Worm (Caenorhabditis elegans) whole organism, late embryonic: Measurements from ENCODE around the gene F53E2.2.

Experiments
- C08G9.2 ChIP-seq: sonication (generic microtip); optimal IDR thresholded peaks from 2 replicates; lab custom pipeline; 2016; ENCODE audit warnings: mild to moderate bottlenecking, missing genetic modification characterization, moderate library complexity, missing compliant biosample characterization
- F13H6.1 ChIP-seq: sonication (generic microtip); optimal IDR thresholded peaks from 2 replicates; lab custom pipeline; 2016; ENCODE audit warnings: missing genetic modification characterization, missing compliant biosample characterization
- K02D7.2 ChIP-seq: sonication (generic microtip); optimal IDR thresholded peaks from 2 replicates; lab custom pipeline; 2017; ENCODE audit warnings: mild to moderate bottlenecking, missing genetic modification characterization, missing compliant biosample characterization
- T23F11.4 ChIP-seq: fragments of 200-800 bp; sonication (Bioruptor generic); optimal IDR thresholded peaks from 2 replicates; lab custom pipeline; 2018; ENCODE audit warnings: mild to moderate bottlenecking, missing genetic modification characterization, missing compliant biosample characterization
- ama-1 ChIP-seq: fragments of 150-350 bp; optimal IDR thresholded peaks from 2 replicates; lab custom pipeline; 2014
- ceh-14 ChIP-seq: sonication (generic microtip); optimal IDR thresholded peaks from 2 replicates; lab custom pipeline; 2016; ENCODE audit warnings: missing genotype, missing genetic modification characterization, missing compliant biosample characterization
- ceh-19 ChIP-seq: fragments of 200-800 bp; sonication (Bioruptor generic); optimal IDR thresholded peaks from 2 replicates; lab custom pipeline; 2018; ENCODE audit warnings: mild to moderate bottlenecking, missing genetic modification characterization, missing compliant biosample characterization
- ceh-30 ChIP-seq: fragments of 150-350 bp; optimal IDR thresholded peaks from 2 replicates; lab custom pipeline; 2014; ENCODE audit warnings: missing biosample characterization, missing genetic modification characterization
- ceh-31 ChIP-seq: sonication (generic microtip); optimal IDR thresholded peaks from 2 replicates; lab custom pipeline; 2016; ENCODE audit warnings: missing genetic modification characterization, missing compliant biosample characterization
- ceh-34 ChIP-seq: sonication (generic microtip); optimal IDR thresholded peaks from 2 replicates; lab custom pipeline; 2016; ENCODE audit warnings: mild to moderate bottlenecking, missing genetic modification characterization, missing compliant biosample characterization
- ceh-48 ChIP-seq: sonication (generic microtip); optimal IDR thresholded peaks from 2 replicates; lab custom pipeline; 2016; ENCODE audit warnings: missing genetic modification characterization, inconsistent platforms, missing compliant biosample characterization
- ceh-9 ChIP-seq: sonication (generic microtip); optimal IDR thresholded peaks from 2 replicates; lab custom pipeline; 2016; ENCODE audit warnings: mild to moderate bottlenecking, missing genetic modification characterization, inconsistent platforms, missing compliant biosample characterization
- dve-1 ChIP-seq: sonication (generic microtip); optimal IDR thresholded peaks from 2 replicates; lab custom pipeline; 2017; ENCODE audit warnings: antibody characterized with exemption, mild to moderate bottlenecking, missing genetic modification characterization, missing compliant biosample characterization
- eyg-1 ChIP-seq: sonication (generic microtip); optimal IDR thresholded peaks from 2 replicates; lab custom pipeline; 2016; ENCODE audit warnings: missing genotype, missing genetic modification characterization, missing compliant biosample characterization
- fax-1 ChIP-seq: sonication (generic microtip); optimal IDR thresholded peaks from 2 replicates; lab custom pipeline; 2016; ENCODE audit warnings: missing genotype, missing genetic modification characterization, missing compliant biosample characterization
- fkh-10 ChIP-seq: fragments of 150-350 bp; optimal IDR thresholded peaks from 2 replicates; lab custom pipeline; 2014; ENCODE audit warnings: missing biosample characterization, missing genetic modification reagents, missing genetic modification characterization
- gmeb-2 ChIP-seq: sonication (generic microtip); optimal IDR thresholded peaks from 2 replicates; lab custom pipeline; 2016; ENCODE audit warnings: missing genetic modification characterization, inconsistent platforms, missing compliant biosample characterization
- hlh-13 ChIP-seq: fragments of 200-800 bp; sonication (Bioruptor generic); optimal IDR thresholded peaks from 2 replicates; lab custom pipeline; 2018; ENCODE audit warnings: mild to moderate bottlenecking, missing genetic modification characterization, missing compliant biosample characterization
- hlh-15 ChIP-seq: sonication (generic microtip); optimal IDR thresholded peaks from 2 replicates; lab custom pipeline; 2016; ENCODE audit warnings: missing genetic modification characterization, missing compliant biosample characterization
- hlh-6 ChIP-seq: sonication (generic microtip); optimal IDR thresholded peaks from 2 replicates; lab custom pipeline; 2016; ENCODE audit warnings: missing genotype, missing genetic modification characterization, missing compliant biosample characterization
- hlh-8 ChIP-seq: sonication (generic microtip); optimal IDR thresholded peaks from 2 replicates; lab custom pipeline; 2016; ENCODE audit warnings: missing genotype, missing genetic modification characterization, missing compliant biosample characterization
- lim-6 ChIP-seq: sonication (generic microtip); optimal IDR thresholded peaks from 2 replicates; lab custom pipeline; 2016; ENCODE audit warnings: missing genetic modification characterization, missing compliant biosample characterization
- lin-11 ChIP-seq: fragments of 200-800 bp; sonication (Bioruptor generic); optimal IDR thresholded peaks from 2 replicates; lab custom pipeline; 2018; ENCODE audit warnings: mild to moderate bottlenecking, missing genetic modification characterization, missing compliant biosample characterization
- madf-2 ChIP-seq: sonication (generic microtip); optimal IDR thresholded peaks from 2 replicates; lab custom pipeline; 2017; ENCODE audit warnings: missing genetic modification characterization, missing compliant biosample characterization
- pat-9 ChIP-seq: fragments of 200-800 bp; sonication (Bioruptor generic); optimal IDR thresholded peaks from 2 replicates; lab custom pipeline; 2018; ENCODE audit warnings: mild to moderate bottlenecking, missing genetic modification characterization, moderate library complexity, missing compliant biosample characterization
- pha-2 ChIP-seq: sonication (generic microtip); optimal IDR thresholded peaks from 2 replicates; lab custom pipeline; 2017; ENCODE audit warnings: mild to moderate bottlenecking, missing genetic modification characterization, missing compliant biosample characterization
- pha-4 ChIP-seq: fragments of 150-350 bp; optimal IDR thresholded peaks from 2 replicates; lab custom pipeline; 2018; ENCODE audit warnings: missing biosample characterization, missing genetic modification reagents, missing genetic modification characterization
- ref-2 ChIP-seq: sonication (generic microtip); optimal IDR thresholded peaks from 2 replicates; lab custom pipeline; 2016; ENCODE audit warnings: missing genetic modification characterization, missing compliant biosample characterization
- rnt-1 ChIP-seq: sonication (generic microtip); optimal IDR thresholded peaks from 2 replicates; lab custom pipeline; 2016; ENCODE audit warnings: missing genetic modification characterization, missing compliant biosample characterization
- sdc-2 ChIP-seq: sonication (generic microtip); optimal IDR thresholded peaks from 2 replicates; lab custom pipeline; 2016; ENCODE audit warnings: missing genotype, missing genetic modification characterization, missing compliant biosample characterization
- sox-4 ChIP-seq: sonication (generic microtip); optimal IDR thresholded peaks from 2 replicates; lab custom pipeline; 2017; ENCODE audit warnings: mild to moderate bottlenecking, missing genetic modification characterization, inconsistent platforms, missing compliant biosample characterization
- syd-9 ChIP-seq: sonication (generic microtip); optimal IDR thresholded peaks from 2 replicates; lab custom pipeline; 2016; ENCODE audit warnings: mild to moderate bottlenecking, missing genetic modification characterization, moderate library complexity, missing compliant biosample characterization
- tbx-2 ChIP-seq: sonication (generic microtip); optimal IDR thresholded peaks from 2 replicates; lab custom pipeline; 2016; ENCODE audit warnings: missing genetic modification characterization, missing compliant biosample characterization
- tbx-7 ChIP-seq: sonication (generic microtip); optimal IDR thresholded peaks from 2 replicates; lab custom pipeline; 2016; ENCODE audit warnings: missing genotype, missing genetic modification characterization, missing compliant biosample characterization
- unc-3 ChIP-seq, 2 experiments: fragments of 200-800 bp in 1 of 2; sonication (Bioruptor generic) in 1 of 2; sonication (generic microtip) in 1 of 2; conservative IDR thresholded peaks in 1 of 2; optimal IDR thresholded peaks in 1 of 2; 2 replicates each; pipeline versions ENCODE4 v1.3.6 to Lab custom; 2016 to 2022; ENCODE audit warnings: missing compliant biosample characterization in 2 of 2, missing genetic modification characterization in 2 of 2, missing genetic modification reagents in 1 of 2
- unc-42 ChIP-seq: sonication (generic microtip); optimal IDR thresholded peaks from 2 replicates; lab custom pipeline; 2016; ENCODE audit warnings: missing genotype, missing genetic modification characterization, missing compliant biosample characterization
- unc-86 ChIP-seq: sonication (generic microtip); optimal IDR thresholded peaks from 2 replicates; lab custom pipeline; 2016; ENCODE audit warnings: missing genetic modification characterization, missing compliant biosample characterization
- ztf-16 ChIP-seq: sonication (generic microtip); optimal IDR thresholded peaks from 2 replicates; lab custom pipeline; 2017; ENCODE audit warnings: missing genetic modification characterization, missing compliant biosample characterization

The F53E2.2 gene

ce11 chrV:1487262-1487661 is 12.4 kb downstream of the F53E2.2 start:
- TF ChIP-seq syd-9 (tag; lab: Kevin White, UChicago) (no peak), ceh-34 (no peak), pha-4 (tag; lab: Kevin White, UChicago) (no peak), hlh-13 (no peak), gmeb-2 (no peak), pat-9 (no peak), unc-3 (GFP tag; conservative IDR thresholded peaks at IDR 0.05; lab: Robert Waterston, UW) (no peak), unc-3 (tag; optimal IDR thresholded peaks at IDR 0.05; lab: Kevin White, UChicago) (no peak), ceh-9 (tag; lab: Kevin White, UChicago) (no peak), unc-42 (tag; lab: Kevin White, UChicago) (no peak), hlh-6 (tag; lab: Kevin White, UChicago) (no peak), hlh-15 (tag; lab: Kevin White, UChicago) (no peak), sdc-2 (no peak), F13H6.1 (no peak), madf-2 (tag; lab: Kevin White, UChicago) (no peak), lim-6 (no peak), ref-2 (tag; lab: Kevin White, UChicago) (no peak), unc-86 (tag; lab: Kevin White, UChicago) (no peak), ceh-30 (tag; lab: Kevin White, UChicago) (no peak)
- TF ChIP-seq, all 69 proteins: peak for 0

DNA sequence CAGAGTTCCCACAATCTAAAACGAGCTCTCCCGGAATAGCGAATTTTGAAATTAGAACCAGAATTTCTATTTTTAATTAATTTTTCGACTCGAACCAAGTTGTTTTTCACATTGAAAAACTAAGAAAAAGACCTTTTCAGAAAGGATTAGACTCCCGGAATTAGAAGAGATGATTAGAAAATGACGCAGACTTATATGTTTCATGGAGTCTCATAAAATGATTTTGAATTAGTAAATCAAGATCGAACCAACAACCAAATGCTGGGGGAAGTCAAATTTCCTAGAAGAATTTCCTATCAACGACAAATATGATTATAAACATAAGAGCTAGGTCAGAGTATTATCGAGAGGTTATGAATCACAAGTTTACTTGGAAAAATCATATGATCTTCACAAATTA is 13.8 kb downstream of the F53E2.2 start:
- no peak for TF ChIP-seq ceh-31 (tag; lab: Kevin White, UChicago)
- TF ChIP-seq K02D7.2 (tag; lab: Kevin White, UChicago): no peak
- TF ChIP-seq T23F11.4 (GFP tag; lab: Kevin White, UChicago): no peak
- no peak for TF ChIP-seq ref-2 (tag; lab: Kevin White, UChicago)
- no peak for TF ChIP-seq unc-42 (tag; lab: Kevin White, UChicago)
- no peak for TF ChIP-seq unc-3 (GFP tag; conservative IDR thresholded peaks at IDR 0.05; lab: Robert Waterston, UW)
- no peak for TF ChIP-seq unc-3 (tag; optimal IDR thresholded peaks at IDR 0.05; lab: Kevin White, UChicago)
- TF ChIP-seq tbx-2 (tag; lab: Kevin White, UChicago): no peak
- no peak for TF ChIP-seq hlh-8 (tag; lab: Kevin White, UChicago)
- no peak for TF ChIP-seq lim-6
- TF ChIP-seq ceh-9 (tag; lab: Kevin White, UChicago): no peak
- TF ChIP-seq eyg-1 (tag; lab: Kevin White, UChicago): no peak
- no peak for TF ChIP-seq tbx-7 (tag; lab: Kevin White, UChicago)
- TF ChIP-seq rnt-1 (tag; lab: Kevin White, UChicago): no peak
- no peak for TF ChIP-seq ceh-30 (tag; lab: Kevin White, UChicago)
- TF ChIP-seq lin-11 (tag; lab: Kevin White, UChicago): no peak
- TF ChIP-seq ceh-48: no peak
- TF ChIP-seq fax-1 (tag; lab: Kevin White, UChicago): no peak
- TF ChIP-seq sox-4 (tag; lab: Kevin White, UChicago): no peak
- TF ChIP-seq ceh-19: no peak
- no peak for TF ChIP-seq C08G9.2 (tag; lab: Kevin White, UChicago)

- TF ChIP-seq dve-1 (tag; lab: Kevin White, UChicago): peak; percentile 70
These were observed 16.0 kb downstream of the F53E2.2 start for ce11 chrV:1490874-1491273.

ce11 chrV:1491510-1491909 is 16.6 kb downstream of the F53E2.2 start, which contains the start of gene C38C3.6:
Gene C38C3.6 (minus strand): TSS chrV:1491610.
- TF ChIP-seq pat-9: no peak
- TF ChIP-seq K02D7.2 (tag; lab: Kevin White, UChicago): no peak
- TF ChIP-seq ceh-19: no peak
- TF ChIP-seq pha-2 (tag; lab: Kevin White, UChicago): no peak
- TF ChIP-seq ama-1 (lab: Kevin White, UChicago): no peak
- no peak for TF ChIP-seq lin-11 (tag; lab: Kevin White, UChicago)
- no peak for TF ChIP-seq fkh-10
- TF ChIP-seq ceh-14 (tag; lab: Kevin White, UChicago): no peak
- TF ChIP-seq hlh-8 (tag; lab: Kevin White, UChicago): no peak
- TF ChIP-seq hlh-6 (tag; lab: Kevin White, UChicago): no peak
- no peak for TF ChIP-seq ztf-16 (tag; lab: Kevin White, UChicago)
- TF ChIP-seq, all 69 proteins: peak for 0
